Fruit fly (Drosophila melanogaster) whole organism, embryonic: ENCODE measurements around the gene sna.
A peak's percentile ranks its signal among the peaks of the same experiment; 100 is the strongest.

ENCODE experiments used
- Adf1 ChIP-seq: fragments of 200-800 bp; sonication (Bioruptor generic); IDR thresholded peaks from 2 replicates; pipeline ENCODE4 v1.3.6; 2022; ENCODE audit warnings: missing biosample characterization, missing genetic modification characterization
- Bgb ChIP-seq: fragments of 200-800 bp; sonication (Bioruptor generic); IDR thresholded peaks from 2 replicates; pipeline ENCODE4 v1.3.6; 2022; ENCODE audit warnings: missing biosample characterization, missing genetic modification characterization; ENCODE audit not compliant: partially characterized antibody
- CG10543 ChIP-seq: fragments of 200-800 bp; sonication (Bioruptor generic); optimal IDR thresholded peaks from 3 replicates; lab custom pipeline; 2017; ENCODE audit warnings: missing biosample characterization, mild to moderate bottlenecking, missing genetic modification characterization, moderate library complexity
- CG12236 ChIP-seq: fragments of 200-800 bp; sonication (Bioruptor generic); optimal IDR thresholded peaks from 2 replicates; lab custom pipeline; 2016; ENCODE audit warnings: missing biosample characterization, missing genetic modification characterization
- CG12744 ChIP-seq: fragments of 200-800 bp; sonication (Bioruptor generic); optimal IDR thresholded peaks from 2 replicates; lab custom pipeline; 2016; ENCODE audit warnings: missing biosample characterization, missing genetic modification characterization
- CG13894 ChIP-seq: fragments of 200-800 bp; sonication (Bioruptor generic); optimal IDR thresholded peaks from 3 replicates; lab custom pipeline; 2018; ENCODE audit warnings: missing biosample characterization, mild to moderate bottlenecking, missing genetic modification characterization, moderate library complexity
- CG14860 ChIP-seq: fragments of 200-800 bp; sonication (Bioruptor generic); IDR thresholded peaks from 3 replicates; pipeline ENCODE4 v1.3.6; 2022; ENCODE audit warnings: missing biosample characterization, missing genetic modification characterization; ENCODE audit not compliant: partially characterized antibody
- CG16813 ChIP-seq: fragments of 200-800 bp; sonication (Bioruptor generic); IDR thresholded peaks from 3 replicates; pipeline ENCODE4 v1.3.6; 2022; ENCODE audit warnings: missing biosample characterization, missing genetic modification characterization; ENCODE audit not compliant: partially characterized antibody
- CG16815 ChIP-seq: fragments of 200-800 bp; sonication (Bioruptor generic); optimal IDR thresholded peaks from 3 replicates; lab custom pipeline; 2017; ENCODE audit warnings: missing biosample characterization, mild to moderate bottlenecking, missing genetic modification characterization
- CG17802 ChIP-seq: fragments of 200-800 bp; sonication (Bioruptor generic); optimal IDR thresholded peaks from 2 replicates; lab custom pipeline; 2018; ENCODE audit warnings: missing biosample characterization, mild to moderate bottlenecking, missing genetic modification characterization, moderate library complexity
- CG2129 ChIP-seq: fragments of 200-800 bp; sonication (Bioruptor generic); IDR thresholded peaks from 2 replicates; pipeline ENCODE4 v1.3.6; 2022; ENCODE audit warnings: missing biosample characterization, missing genetic modification characterization; ENCODE audit not compliant: partially characterized antibody
- CG31224 ChIP-seq: fragments of 200-800 bp; sonication (Bioruptor generic); IDR thresholded peaks from 2 replicates; pipeline ENCODE4 v1.3.6; 2022; ENCODE audit warnings: missing biosample characterization, missing genetic modification characterization
- CG32532 ChIP-seq: fragments of 200-800 bp; sonication (Bioruptor generic); IDR thresholded peaks from 2 replicates; pipeline ENCODE4 v1.3.6; 2022; ENCODE audit warnings: missing biosample characterization, missing genetic modification characterization
- CG33213 ChIP-seq: fragments of 200-800 bp; sonication (Bioruptor generic); optimal IDR thresholded peaks from 3 replicates; lab custom pipeline; 2016; ENCODE audit warnings: missing biosample characterization, missing genetic modification characterization
- CG34422 ChIP-seq: fragments of 200-800 bp; sonication (Bioruptor generic); IDR thresholded peaks from 3 replicates; pipeline ENCODE4 v1.3.6; 2022; ENCODE audit warnings: missing biosample characterization, missing genetic modification characterization
- CG4328 ChIP-seq: fragments of 200-800 bp; sonication (Bioruptor generic); optimal IDR thresholded peaks from 3 replicates; lab custom pipeline; 2017; ENCODE audit warnings: missing biosample characterization, missing genetic modification reagents, missing genetic modification characterization
- CG6654 ChIP-seq: fragments of 200-800 bp; sonication (Bioruptor generic); optimal IDR thresholded peaks from 2 replicates; lab custom pipeline; 2017; ENCODE audit warnings: missing biosample characterization, mild to moderate bottlenecking, missing genetic modification characterization
- CG7271 ChIP-seq: fragments of 200-800 bp; sonication (Bioruptor generic); optimal IDR thresholded peaks from 2 replicates; lab custom pipeline; 2018; ENCODE audit warnings: missing biosample characterization, mild to moderate bottlenecking, missing genetic modification characterization, moderate library complexity
- CG9817 ChIP-seq: fragments of 200-800 bp; sonication (Bioruptor generic); optimal IDR thresholded peaks from 2 replicates; lab custom pipeline; 2018; ENCODE audit warnings: missing biosample characterization, mild to moderate bottlenecking, missing genetic modification characterization, moderate library complexity
- D19B ChIP-seq: fragments of 200-800 bp; sonication (Bioruptor generic); optimal IDR thresholded peaks from 2 replicates; lab custom pipeline; 2017; ENCODE audit warnings: missing biosample characterization, mild to moderate bottlenecking, missing genetic modification characterization
- Doc3 ChIP-seq: fragments of 200-800 bp; sonication (Bioruptor generic); IDR thresholded peaks from 3 replicates; pipeline ENCODE4 v1.3.6; 2022; ENCODE audit warnings: missing biosample characterization, missing genetic modification characterization; ENCODE audit not compliant: partially characterized antibody
- Ets65A ChIP-seq: fragments of 200-800 bp; sonication (Bioruptor generic); peaks from one replicate; lab custom pipeline; 2016; ENCODE audit warnings: missing biosample characterization, missing genetic modification characterization
- Kr ChIP-seq: fragments of 200-800 bp; sonication (Bioruptor generic); optimal IDR thresholded peaks from 2 replicates; lab custom pipeline; 2017; ENCODE audit warnings: missing biosample characterization, mild to moderate bottlenecking, missing genetic modification characterization
- NFAT ChIP-seq: fragments of 200-800 bp; sonication (Bioruptor generic); IDR thresholded peaks from 2 replicates; pipeline ENCODE4 v1.3.6; 2022; ENCODE audit warnings: missing biosample characterization, missing genetic modification characterization
- Sin3A ChIP-seq: fragments of >200 bp; optimal IDR thresholded peaks from 2 replicates; lab custom pipeline; 2018
- Sry-β ChIP-seq: fragments of 200-800 bp; sonication (Bioruptor generic); optimal IDR thresholded peaks from 2 replicates; lab custom pipeline; 2018; ENCODE audit warnings: missing biosample characterization, mild to moderate bottlenecking, missing genetic modification characterization, moderate library complexity
- Trl ChIP-seq, 3 experiments: fragments of >200 bp in 2 of 3; fragments of 200-800 bp in 1 of 3; sonication (Bioruptor generic) in 1 of 3; optimal IDR thresholded peaks; 2 replicates in 1 of 3; 3 replicates in 2 of 3; lab custom pipeline; 2016 to 2017; ENCODE audit warnings: missing biosample characterization in 1 of 3, missing genetic modification characterization in 1 of 3
- ac ChIP-seq: fragments of 200-800 bp; sonication (Bioruptor generic); optimal IDR thresholded peaks from 3 replicates; lab custom pipeline; 2017; ENCODE audit warnings: missing biosample characterization, mild to moderate bottlenecking, missing genetic modification characterization
- aop ChIP-seq: fragments of 200-800 bp; sonication (Bioruptor generic); IDR thresholded peaks from 2 replicates; pipeline ENCODE4 v1.3.6; 2022; ENCODE audit warnings: missing biosample characterization, missing genetic modification characterization
- cad ChIP-seq: fragments of >200 bp; optimal IDR thresholded peaks from 2 replicates; lab custom pipeline; 2017; ENCODE audit warnings: missing biosample characterization, missing genetic modification characterization
- chinmo ChIP-seq: fragments of 200-800 bp; sonication (Bioruptor generic); IDR thresholded peaks from 4 replicates; pipeline ENCODE4 v1.3.6; 2022; ENCODE audit warnings: missing biosample characterization, missing genetic modification characterization; ENCODE audit not compliant: partially characterized antibody
- da ChIP-seq: fragments of 200-800 bp; sonication (Bioruptor generic); optimal IDR thresholded peaks from 2 replicates; lab custom pipeline; 2016; ENCODE audit warnings: missing biosample characterization, missing genetic modification characterization
- gt ChIP-seq: fragments of 200-800 bp; sonication (Bioruptor generic); IDR thresholded peaks from 2 replicates; pipeline ENCODE4 v1.3.6; 2022; ENCODE audit warnings: missing biosample characterization, missing genetic modification characterization
- insv ChIP-seq, 2 experiments: fragments of 200-800 bp; sonication (Bioruptor generic); optimal IDR thresholded peaks; 3 replicates each; lab custom pipeline; 2016 to 2018; ENCODE audit warnings: missing biosample characterization in 2 of 2, missing genetic modification characterization in 2 of 2
- kni ChIP-seq: fragments of 200-800 bp; sonication (Bioruptor generic); optimal IDR thresholded peaks from 3 replicates; lab custom pipeline; 2017; ENCODE audit warnings: mild to moderate bottlenecking, missing biosample characterization, missing genetic modification reagents, missing genetic modification characterization
- mld ChIP-seq: fragments of 200-800 bp; sonication (Bioruptor generic); IDR thresholded peaks from 3 replicates; pipeline ENCODE4 v1.3.6; 2022; ENCODE audit warnings: missing biosample characterization, missing genetic modification characterization; ENCODE audit not compliant: partially characterized antibody
- oc ChIP-seq: fragments of 200-800 bp; sonication (Bioruptor generic); optimal IDR thresholded peaks from 2 replicates; lab custom pipeline; 2018; ENCODE audit warnings: missing biosample characterization, mild to moderate bottlenecking, missing genetic modification characterization, moderate library complexity
- pan ChIP-seq, 4 experiments: fragments of >200 bp in 3 of 4; fragments of 200-800 bp in 1 of 4; sonication (Bioruptor generic) in 1 of 4; optimal IDR thresholded peaks in 3 of 4; IDR thresholded peaks in 1 of 4; 2 replicates each; pipeline versions ENCODE4 v1.3.6 to Lab custom; 2017 to 2022; ENCODE audit warnings: missing biosample characterization in 2 of 4, missing genetic modification characterization in 2 of 4, mixed read lengths in 1 of 4
- pfk ChIP-seq: fragments of 200-800 bp; sonication (Bioruptor generic); optimal IDR thresholded peaks from 2 replicates; lab custom pipeline; 2018; ENCODE audit warnings: missing biosample characterization, mild to moderate bottlenecking, missing genetic modification characterization, moderate library complexity
- pita ChIP-seq: fragments of 200-800 bp; sonication (Bioruptor generic); optimal IDR thresholded peaks from 2 replicates; lab custom pipeline; 2017; ENCODE audit warnings: missing biosample characterization, mild to moderate bottlenecking, missing genetic modification characterization
- sqz ChIP-seq: fragments of 200-800 bp; sonication (Bioruptor generic); optimal IDR thresholded peaks from 3 replicates; lab custom pipeline; 2018; ENCODE audit warnings: missing biosample characterization, mild to moderate bottlenecking, missing genetic modification characterization
- tup ChIP-seq: fragments of 200-800 bp; sonication (Bioruptor generic); optimal IDR thresholded peaks from 2 replicates; lab custom pipeline; 2016; ENCODE audit warnings: missing biosample characterization, mild to moderate bottlenecking, missing genetic modification characterization, moderate library complexity
- twi ChIP-seq: fragments of 200-800 bp; optimal IDR thresholded peaks from 2 replicates; lab custom pipeline; 2019; ENCODE audit warnings: missing biosample characterization, mild to moderate bottlenecking, missing genetic modification characterization, moderate library complexity
- unpg ChIP-seq: fragments of 200-800 bp; sonication (Bioruptor generic); optimal IDR thresholded peaks from 3 replicates; lab custom pipeline; 2018; ENCODE audit warnings: missing biosample characterization, mild to moderate bottlenecking, missing genetic modification characterization, moderate library complexity
- zen ChIP-seq: fragments of 200-800 bp; sonication (Bioruptor generic); optimal IDR thresholded peaks from 3 replicates; lab custom pipeline; 2018; ENCODE audit warnings: missing biosample characterization, mild to moderate bottlenecking, missing genetic modification characterization, moderate library complexity

Gene sna

dm6 chr2L:15492159-15492541 lies 14.1 kb upstream of the sna start (continued):
- TF ChIP-seq tup (GFP tag; lab: Kevin White, UChicago) (no peak), insv (GFP tag; optimal IDR thresholded peaks at IDR 0.05; lab: Kevin White, UChicago) (peak in 1 of 2 experiments; percentile 17), oc (tag; lab: Kevin White, UChicago) (no peak), sqz (GFP tag; lab: Kevin White, UChicago) (peak; percentile 16), da (GFP tag; lab: Kevin White, UChicago) (peak; percentile 46), twi (tag; lab: Kevin White, UChicago) (peak; percentile 74), chinmo (GFP tag; lab: Robert Waterston, UW) (0 out of 4 replicates have a peak, but pooled peaks have one; percentile 50), zen (tag; lab: Kevin White, UChicago) (peak; percentile 45), mld (GFP tag; lab: Robert Waterston, UW) (0 out of 3 replicates have a peak, but pooled peaks have one; percentile 6), kni (GFP tag; lab: Kevin White, UChicago) (peak; percentile 69), ac (GFP tag; lab: Kevin White, UChicago) (peak; percentile 66), Sin3A (no peak), CG33213 (GFP tag; lab: Kevin White, UChicago) (no peak), D19B (GFP tag; lab: Kevin White, UChicago) (peak; percentile 21), aop (GFP tag; lab: Robert Waterston, UW) (peak; percentile 70)

dm6 chr2L:15491321-15492158 lies 13.5 kb upstream of the sna start:
- no peak for TF ChIP-seq CG10543 (GFP tag; lab: Kevin White, UChicago)
- no peak for TF ChIP-seq CG6654
- no peak for TF ChIP-seq Doc3 (GFP tag; lab: Robert Waterston, UW)
- no peak for TF ChIP-seq Adf1 (GFP tag; lab: Robert Waterston, UW)
- TF ChIP-seq NFAT (GFP tag; lab: Robert Waterston, UW), result no peak
- TF ChIP-seq CG31224 (GFP tag; lab: Robert Waterston, UW), result peak; percentile 79
- no peak for TF ChIP-seq unpg
- 0 out of 3 replicates have a peak, but pooled peaks have one; percentile 6 for TF ChIP-seq CG14860 (GFP tag; lab: Robert Waterston, UW)
- no peak for TF ChIP-seq CG7271 (tag; lab: Kevin White, UChicago)
- no peak for TF ChIP-seq CG16815 (GFP tag; lab: Kevin White, UChicago)
- TF ChIP-seq cad, result peak; percentile 1
- no peak for TF ChIP-seq CG34422 (GFP tag; lab: Robert Waterston, UW)
- TF ChIP-seq Sry-β (GFP tag; lab: Kevin White, UChicago), result no peak
- TF ChIP-seq CG13894 (tag; lab: Kevin White, UChicago), result peak; percentile 48
- TF ChIP-seq da (GFP tag; lab: Kevin White, UChicago), result no peak
- no peak for TF ChIP-seq CG32532 (GFP tag; lab: Robert Waterston, UW)
- TF ChIP-seq pfk (GFP tag; lab: Kevin White, UChicago), result no peak
- no peak for TF ChIP-seq CG12236 (GFP tag; lab: Kevin White, UChicago)
- peak; percentile 73 for TF ChIP-seq Ets65A
- TF ChIP-seq CG9817 (tag; lab: Kevin White, UChicago), result no peak
- TF ChIP-seq CG16813 (GFP tag; lab: Robert Waterston, UW), result no peak
- TF ChIP-seq Kr (GFP tag; lab: Kevin White, UChicago), result no peak
- no peak for TF ChIP-seq pan (optimal IDR thresholded peaks at IDR 0.05; lab: Kevin White, UChicago)
- no peak for TF ChIP-seq pan (GFP tag; optimal IDR thresholded peaks at IDR 0.05 in 1 of 2, IDR thresholded peaks at IDR 0.05 in 1 of 2)
- no peak for TF ChIP-seq CG17802
- TF ChIP-seq Trl (optimal IDR thresholded peaks at IDR 0.05; lab: Kevin White, UChicago), result peak; percentile 76 to 84
- no peak for TF ChIP-seq Trl (GFP tag; optimal IDR thresholded peaks at IDR 0.05; lab: Kevin White, UChicago)
- no peak for TF ChIP-seq CG4328 (GFP tag; lab: Kevin White, UChicago)
- no peak for TF ChIP-seq CG12744 (GFP tag; lab: Kevin White, UChicago)
- 0 out of 2 replicates have a peak, but pooled peaks have one; percentile 13 for TF ChIP-seq Bgb (GFP tag; lab: Robert Waterston, UW)
- 0 out of 2 replicates have a peak, but pooled peaks have one; percentile 25 for TF ChIP-seq gt (GFP tag; lab: Robert Waterston, UW)
- no peak for TF ChIP-seq pita (GFP tag; lab: Kevin White, UChicago)
- peak; percentile 12; the same call in 1 of the 2 replicates for TF ChIP-seq CG2129
